Worm (Caenorhabditis elegans): ENCODE results near the gene C06C3.12.

The C06C3.12 gene

DNA sequence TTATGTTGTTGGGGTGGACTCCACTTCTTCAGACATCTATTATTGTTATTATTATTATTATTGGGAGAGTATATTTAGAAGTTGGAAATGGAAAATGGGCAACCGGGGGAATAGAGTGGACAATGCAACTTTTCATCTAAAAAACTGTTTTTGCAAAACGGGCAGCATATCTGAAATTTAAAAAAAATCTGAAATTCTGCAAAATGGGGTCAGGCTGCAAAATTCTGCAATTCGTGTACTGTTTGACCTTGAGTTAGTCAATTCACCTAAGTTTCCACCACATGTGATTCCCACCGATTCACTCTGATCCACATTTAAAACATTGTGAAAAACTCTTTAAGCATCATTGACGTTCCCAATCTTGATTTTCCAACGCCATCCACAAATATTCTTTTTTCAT is 1.9 kb upstream of the C06C3.12 start, which contains the start of gene C06C3.4:
TSS of gene C06C3.4 (plus strand) at position 301 of the 400 bp plus-strand sequence.
- TF ChIP-seq chd-7 (tag; optimal IDR thresholded peaks at IDR 0.05) (no peak), F37B4.10 (GFP tag; IDR thresholded peaks at IDR 0.05) (no peak), somi-1 (GFP tag; optimal IDR thresholded peaks at IDR 0.05) (no peak), aptf-2 (GFP tag; conservative IDR thresholded peaks at IDR 0.05) (no peak), lin-35 (GFP tag; optimal IDR thresholded peaks at IDR 0.05) (no peak), ceh-79 (tag; optimal IDR thresholded peaks at IDR 0.05) (no peak), nhr-27 (tag; optimal IDR thresholded peaks at IDR 0.05) (no peak), F23B12.7 (tag; optimal IDR thresholded peaks at IDR 0.05; ENCODE audit: insufficient read depth) (no peak), sdz-38 (tag; optimal IDR thresholded peaks at IDR 0.05) (no peak), nfya-2 (GFP tag; IDR thresholded peaks at IDR 0.05) (no peak), akir-1 (GFP tag; optimal IDR thresholded peaks at IDR 0.05) (no peak), mes-4 (tag; optimal IDR thresholded peaks at IDR 0.05) (no peak), snpc-1.3 (tag; optimal IDR thresholded peaks at IDR 0.05; ENCODE audit: insufficient read depth) (no peak), nfyb-1 (GFP tag; IDR thresholded peaks at IDR 0.05) (no peak), athp-1 (tag; optimal IDR thresholded peaks at IDR 0.05) (no peak)

DNA sequence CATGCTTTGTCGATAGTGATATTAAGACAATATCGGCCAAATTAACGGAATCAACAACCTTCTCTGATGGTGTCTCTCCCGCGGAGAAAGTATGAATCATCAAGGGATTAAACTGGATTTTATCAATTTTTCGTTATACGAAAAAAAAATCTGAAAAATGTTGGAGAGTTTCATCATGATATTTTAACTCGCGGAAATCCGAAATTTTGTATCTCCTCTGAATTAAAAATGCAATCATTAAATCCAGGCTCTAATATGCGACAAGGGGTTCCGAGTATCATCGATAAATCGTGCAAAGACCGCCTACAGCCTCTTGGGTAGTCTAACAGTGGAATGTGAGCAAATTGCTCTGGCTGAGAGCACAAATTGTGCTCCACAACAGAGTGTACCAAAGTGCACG is 2.3 kb downstream of the C06C3.12 start, which contains the start of gene C06C3.10:
TSS of gene C06C3.10 (minus strand) at position 101 of the 400 bp plus-strand sequence.
- TF ChIP-seq ama-1 (optimal IDR thresholded peaks at IDR 0.05) (no peak), ama-1 (GFP tag; optimal IDR thresholded peaks at IDR 0.05) (no peak), mes-4 (tag; optimal IDR thresholded peaks at IDR 0.05) (no peak), T26A5.8 (tag; optimal IDR thresholded peaks at IDR 0.05) (no peak), aptf-3 (GFP tag; IDR thresholded peaks at IDR 0.05) (no peak), him-1 (tag; optimal IDR thresholded peaks at IDR 0.05) (no peak), lag-1 (GFP tag; IDR thresholded peaks at IDR 0.05) (no peak), madf-3 (GFP tag; IDR thresholded peaks at IDR 0.05) (no peak), xnd-1 (tag; optimal IDR thresholded peaks at IDR 0.05) (no peak), cebp-2 (GFP tag; IDR thresholded peaks at IDR 0.05) (no peak), F57A8.1 (GFP tag; optimal IDR thresholded peaks at IDR 0.05) (no peak), rec-8 (tag; optimal IDR thresholded peaks at IDR 0.05) (no peak)

DNA sequence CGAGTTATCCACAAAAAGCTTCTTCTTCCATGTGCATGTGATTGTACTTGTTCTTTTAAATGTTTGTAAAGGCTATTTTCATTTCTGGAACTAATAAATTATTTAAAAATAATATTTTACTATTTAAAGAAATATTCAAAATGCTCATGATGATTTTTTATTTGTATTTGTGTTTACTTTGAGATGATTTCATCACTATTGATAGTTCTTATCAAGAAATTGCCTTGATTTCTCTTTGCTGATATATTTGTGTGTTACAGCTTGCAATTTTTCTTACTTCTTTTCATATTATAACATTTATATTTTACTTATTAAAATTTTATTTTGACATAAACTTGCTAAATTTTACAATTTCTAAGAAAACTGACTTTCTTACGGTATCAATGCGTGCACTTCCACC is 3.3 kb downstream of the C06C3.12 start:
- TF ChIP-seq xnd-1 (tag; optimal IDR thresholded peaks at IDR 0.05): no peak
- no peak for TF ChIP-seq efl-1 (GFP tag; optimal IDR thresholded peaks at IDR 0.05)
- no peak for TF ChIP-seq mel-28 (tag; optimal IDR thresholded peaks at IDR 0.05; ENCODE audit: borderline replicate concordance)
- no peak for TF ChIP-seq snpc-1.1 (tag; optimal IDR thresholded peaks at IDR 0.05; ENCODE audit: insufficient read depth)
- TF ChIP-seq lin-26 (GFP tag; IDR thresholded peaks at IDR 0.05): no peak
- TF ChIP-seq bed-2 (GFP tag; IDR thresholded peaks at IDR 0.05): no peak
- no peak for TF ChIP-seq ama-1 (optimal IDR thresholded peaks at IDR 0.05)
- no peak for TF ChIP-seq ama-1 (GFP tag; optimal IDR thresholded peaks at IDR 0.05)
- no peak for TF ChIP-seq C06A6.2 (GFP tag; conservative IDR thresholded peaks at IDR 0.05)
- TF ChIP-seq lag-1 (GFP tag; IDR thresholded peaks at IDR 0.05): no peak
- no peak for TF ChIP-seq mxl-1 (tag; optimal IDR thresholded peaks at IDR 0.05)
- TF ChIP-seq dpff-1 (tag; optimal IDR thresholded peaks at IDR 0.05): no peak
- TF ChIP-seq akir-1 (GFP tag; optimal IDR thresholded peaks at IDR 0.05): no peak
- TF ChIP-seq fkh-3 (tag; optimal IDR thresholded peaks at IDR 0.05): no peak
- no peak for TF ChIP-seq zfh-2 (GFP tag; conservative IDR thresholded peaks at IDR 0.05)
- TF ChIP-seq ztf-26 (tag; optimal IDR thresholded peaks at IDR 0.05): no peak
- no peak for TF ChIP-seq rec-8 (tag; optimal IDR thresholded peaks at IDR 0.05)
- TF ChIP-seq madf-6 (GFP tag; IDR thresholded peaks at IDR 0.05): no peak
- no peak for TF ChIP-seq dox-1 (GFP tag; IDR thresholded peaks at IDR 0.05)

Measured in whole organism, young adult.